Worm (Caenorhabditis elegans): ENCODE data around the gene T08G5.1.

The T08G5.1 gene

DNA sequence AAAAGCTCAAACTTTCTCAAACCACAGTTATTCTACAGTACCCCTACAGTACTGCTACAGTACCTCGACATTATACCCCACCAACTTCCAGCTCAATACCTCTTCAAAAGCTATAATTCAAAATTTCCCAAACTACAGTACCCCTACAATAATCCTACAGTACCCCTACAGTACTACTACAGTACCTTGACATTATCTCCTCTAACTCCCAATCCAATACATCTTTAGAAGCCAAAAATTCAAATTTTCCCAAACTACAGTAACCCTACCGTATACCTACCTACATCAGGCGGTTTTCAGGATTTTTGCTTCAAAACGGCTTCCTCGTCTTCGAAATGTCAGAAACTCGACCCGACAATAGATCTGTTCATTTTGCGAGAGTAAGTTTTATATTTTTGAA, 39.0 kb downstream of the T08G5.1 start, which contains the start of gene F58D12.3:
TSS of gene F58D12.3 (plus strand) at position 301 of the 400 bp plus-strand sequence.
- no peak for TF ChIP-seq zag-1 (tag; optimal IDR thresholded peaks at IDR 0.05)
- no peak for TF ChIP-seq sma-3 (GFP tag; optimal IDR thresholded peaks at IDR 0.05)
- TF ChIP-seq Y55F3AM.14 (GFP tag; optimal IDR thresholded peaks at IDR 0.05) = no peak
- no peak for TF ChIP-seq unc-62 (GFP tag; optimal IDR thresholded peaks at IDR 0.05)
- no peak for TF ChIP-seq mab-5 (tag; optimal IDR thresholded peaks at IDR 0.05)
- no peak for TF ChIP-seq ztf-11 (tag; optimal IDR thresholded peaks at IDR 0.05)
- TF ChIP-seq dmd-4 (tag; optimal IDR thresholded peaks at IDR 0.05) = no peak
- no peak for TF ChIP-seq ZK546.5 (tag; optimal IDR thresholded peaks at IDR 0.05)
- no peak for TF ChIP-seq sma-9 (GFP tag; optimal IDR thresholded peaks at IDR 0.05)
- TF ChIP-seq sma-9 (tag; optimal IDR thresholded peaks at IDR 0.05) = no peak
- no peak for TF ChIP-seq nhr-12 (tag; optimal IDR thresholded peaks at IDR 0.05)
- TF ChIP-seq fos-1 (tag; optimal IDR thresholded peaks at IDR 0.05) = no peak
- TF ChIP-seq nhr-10 (tag; optimal IDR thresholded peaks at IDR 0.05) = no peak
- TF ChIP-seq elt-1 (tag; optimal IDR thresholded peaks at IDR 0.05) = no peak

DNA sequence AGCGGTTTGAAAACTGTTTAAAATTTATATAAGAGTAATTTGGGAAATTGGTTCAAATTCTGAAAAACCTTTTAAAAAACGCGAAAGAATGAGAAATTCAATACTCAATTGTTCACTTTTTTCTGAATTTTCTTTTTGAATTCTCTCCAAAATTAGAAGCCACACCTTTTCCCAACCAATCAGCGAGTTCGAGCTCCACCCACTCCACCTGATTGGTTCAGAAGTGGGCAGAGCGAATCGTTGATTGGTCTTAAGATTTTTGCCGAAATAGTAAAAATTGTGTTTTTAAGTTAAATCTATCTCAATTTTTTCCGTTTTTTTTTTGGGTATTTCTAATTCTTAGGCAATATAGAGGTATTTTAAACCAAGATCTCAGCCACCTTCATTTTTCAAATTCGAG, 45.4 kb downstream of the T08G5.1 start:
- no peak for TF ChIP-seq nhr-11 (tag; optimal IDR thresholded peaks at IDR 0.05)
- TF ChIP-seq lin-39 (tag; optimal IDR thresholded peaks at IDR 0.05) = no peak
- no peak for TF ChIP-seq ztf-4 (tag; optimal IDR thresholded peaks at IDR 0.05)
- no peak for TF ChIP-seq gmeb-1 (tag; optimal IDR thresholded peaks at IDR 0.05)
- TF ChIP-seq ZK546.5 (tag; optimal IDR thresholded peaks at IDR 0.05) = no peak
- TF ChIP-seq crh-2 (tag; optimal IDR thresholded peaks at IDR 0.05) = no peak
- TF ChIP-seq ztf-1 (GFP tag; conservative IDR thresholded peaks at IDR 0.05) = no peak
- no peak for TF ChIP-seq fos-1 (tag; optimal IDR thresholded peaks at IDR 0.05)
- no peak for TF ChIP-seq ceh-16 (tag; optimal IDR thresholded peaks at IDR 0.05)
- TF ChIP-seq zag-1 (tag; optimal IDR thresholded peaks at IDR 0.05) = no peak
- TF ChIP-seq sma-3 (GFP tag; optimal IDR thresholded peaks at IDR 0.05) = no peak

- TF ChIP-seq elt-3 (tag; optimal IDR thresholded peaks at IDR 0.05) (no peak), skn-1 (tag; optimal IDR thresholded peaks at IDR 0.05) (no peak), lin-13 (GFP tag; optimal IDR thresholded peaks at IDR 0.05) (no peak), nhr-25 (tag; optimal IDR thresholded peaks at IDR 0.05) (no peak), ama-1 (optimal IDR thresholded peaks at IDR 0.05) (no peak), ZK546.5 (tag; optimal IDR thresholded peaks at IDR 0.05) (no peak), nhr-12 (tag; optimal IDR thresholded peaks at IDR 0.05) (no peak), sem-4 (tag; optimal IDR thresholded peaks at IDR 0.05) (no peak), C34F6.9 (tag; optimal IDR thresholded peaks at IDR 0.05) (no peak)
Observed at ce11 chrV:14064422-14064821, 45.9 kb downstream of the T08G5.1 start, which contains the start of gene D1086.21. D1086.21 (plus strand) TSS chrV:14064722.

DNA sequence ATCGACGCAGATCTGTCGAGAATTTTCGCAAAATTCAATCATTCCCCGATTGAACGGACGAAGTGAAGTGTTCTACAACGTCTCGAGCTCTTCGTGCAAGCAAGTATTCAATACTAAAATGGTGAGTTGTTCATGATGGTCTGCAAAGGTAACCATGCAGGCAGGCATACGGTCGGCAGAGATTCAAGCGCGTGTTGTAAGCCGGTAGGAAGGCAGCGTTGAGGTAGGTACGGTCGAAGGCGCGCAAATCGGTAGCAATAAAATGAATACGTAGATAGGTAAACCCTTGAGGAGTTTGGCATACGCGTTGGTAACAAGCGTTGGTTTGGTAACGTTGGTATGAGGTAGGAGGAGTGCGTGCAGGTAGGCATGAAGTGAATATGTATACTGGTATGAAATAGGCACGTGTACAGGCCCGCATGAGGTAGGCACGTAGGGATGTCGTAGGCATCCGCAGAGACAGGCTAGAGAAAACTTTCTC, 49.3 kb downstream of the T08G5.1 start, which contains the start of gene D1086.17:
TSS of gene D1086.17 (plus strand) at position 51 of the 481 bp plus-strand sequence.
- TF ChIP-seq ztf-1 (GFP tag; conservative IDR thresholded peaks at IDR 0.05) = no peak
- no peak for TF ChIP-seq lin-39 (tag; optimal IDR thresholded peaks at IDR 0.05)
- TF ChIP-seq lin-11 (tag; optimal IDR thresholded peaks at IDR 0.05) = no peak
- TF ChIP-seq nhr-6 (tag; optimal IDR thresholded peaks at IDR 0.05) = no peak
- no peak for TF ChIP-seq C34F6.9 (tag; optimal IDR thresholded peaks at IDR 0.05)
- no peak for TF ChIP-seq ama-1 (optimal IDR thresholded peaks at IDR 0.05)
- no peak for TF ChIP-seq crh-2 (tag; optimal IDR thresholded peaks at IDR 0.05)
- no peak for TF ChIP-seq unc-39 (tag; optimal IDR thresholded peaks at IDR 0.05)
- no peak for TF ChIP-seq ztf-4 (tag; optimal IDR thresholded peaks at IDR 0.05)
- TF ChIP-seq sma-9 (GFP tag; optimal IDR thresholded peaks at IDR 0.05) = no peak
- TF ChIP-seq sma-9 (tag; optimal IDR thresholded peaks at IDR 0.05) = no peak

ce11 chrV:14069899-14070298, 51.3 kb downstream of the T08G5.1 start:
- TF ChIP-seq elt-3 (tag; optimal IDR thresholded peaks at IDR 0.05) = no peak
- no peak for TF ChIP-seq crh-2 (tag; optimal IDR thresholded peaks at IDR 0.05)
- no peak for TF ChIP-seq elt-1 (tag; optimal IDR thresholded peaks at IDR 0.05)
- TF ChIP-seq gmeb-1 (tag; optimal IDR thresholded peaks at IDR 0.05) = no peak
- TF ChIP-seq ceh-16 (tag; optimal IDR thresholded peaks at IDR 0.05) = no peak
- no peak for TF ChIP-seq sma-9 (GFP tag; optimal IDR thresholded peaks at IDR 0.05)
- no peak for TF ChIP-seq sma-9 (tag; optimal IDR thresholded peaks at IDR 0.05)
- no peak for TF ChIP-seq nhr-11 (tag; optimal IDR thresholded peaks at IDR 0.05)
- TF ChIP-seq unc-39 (tag; optimal IDR thresholded peaks at IDR 0.05) = no peak
- no peak for TF ChIP-seq unc-62 (GFP tag; optimal IDR thresholded peaks at IDR 0.05)
- no peak for TF ChIP-seq nhr-6 (tag; optimal IDR thresholded peaks at IDR 0.05)
- TF ChIP-seq zag-1 (tag; optimal IDR thresholded peaks at IDR 0.05) = no peak
- no peak for TF ChIP-seq blmp-1 (tag; optimal IDR thresholded peaks at IDR 0.05; ENCODE audit: insufficient read depth)
- TF ChIP-seq ztf-4 (tag; optimal IDR thresholded peaks at IDR 0.05) = no peak
- no peak for TF ChIP-seq nhr-77 (tag; optimal IDR thresholded peaks at IDR 0.05)
- TF ChIP-seq lin-13 (GFP tag; optimal IDR thresholded peaks at IDR 0.05) = no peak
- TF ChIP-seq nhr-10 (tag; optimal IDR thresholded peaks at IDR 0.05) = no peak
- no peak for TF ChIP-seq Y55F3AM.14 (GFP tag; optimal IDR thresholded peaks at IDR 0.05)
- no peak for TF ChIP-seq peb-1 (tag; optimal IDR thresholded peaks at IDR 0.05)
- TF ChIP-seq fos-1 (tag; optimal IDR thresholded peaks at IDR 0.05) = no peak
- TF ChIP-seq R02D3.7 (tag; optimal IDR thresholded peaks at IDR 0.05) = no peak
